Fruit fly (Drosophila melanogaster) whole organism, pupa: ENCODE data around the gene nes.

Source experiments
- CG10348 ChIP-seq: fragments of 200-800 bp; sonication (Bioruptor generic); IDR thresholded peaks from 2 replicates; pipeline ENCODE4 v1.3.6; 2022; ENCODE audit warnings: missing biosample characterization, missing genetic modification characterization
- CG17806 ChIP-seq: fragments of 200-800 bp; sonication (Bioruptor generic); optimal IDR thresholded peaks from 2 replicates; lab custom pipeline; 2018; ENCODE audit warnings: missing biosample characterization, mild to moderate bottlenecking, missing genetic modification characterization, moderate library complexity
- CG34367 ChIP-seq: fragments of 200-800 bp; sonication (Bioruptor generic); optimal IDR thresholded peaks from 2 replicates; lab custom pipeline; 2018; ENCODE audit warnings: missing biosample characterization, mild to moderate bottlenecking, missing genetic modification characterization
- D1 ChIP-seq: fragments of 200-800 bp; sonication (Bioruptor generic); optimal IDR thresholded peaks from 2 replicates; lab custom pipeline; 2018; ENCODE audit warnings: missing biosample characterization, mild to moderate bottlenecking, missing genetic modification characterization, moderate library complexity
- Ets98B ChIP-seq: fragments of 200-800 bp; sonication (Bioruptor generic); IDR thresholded peaks from 2 replicates; pipeline ENCODE4 v1.3.6; 2022; ENCODE audit warnings: missing biosample characterization, missing genetic modification characterization
- Pif1A ChIP-seq: fragments of 200-800 bp; sonication (Bioruptor generic); optimal IDR thresholded peaks from 3 replicates; lab custom pipeline; 2016; ENCODE audit warnings: missing biosample characterization, missing genetic modification characterization
- Snoo ChIP-seq: fragments of 200-800 bp; sonication (Bioruptor generic); optimal IDR thresholded peaks from 3 replicates; lab custom pipeline; 2017; ENCODE audit warnings: missing biosample characterization, mild to moderate bottlenecking, missing genetic modification characterization, inconsistent platforms

DNA sequence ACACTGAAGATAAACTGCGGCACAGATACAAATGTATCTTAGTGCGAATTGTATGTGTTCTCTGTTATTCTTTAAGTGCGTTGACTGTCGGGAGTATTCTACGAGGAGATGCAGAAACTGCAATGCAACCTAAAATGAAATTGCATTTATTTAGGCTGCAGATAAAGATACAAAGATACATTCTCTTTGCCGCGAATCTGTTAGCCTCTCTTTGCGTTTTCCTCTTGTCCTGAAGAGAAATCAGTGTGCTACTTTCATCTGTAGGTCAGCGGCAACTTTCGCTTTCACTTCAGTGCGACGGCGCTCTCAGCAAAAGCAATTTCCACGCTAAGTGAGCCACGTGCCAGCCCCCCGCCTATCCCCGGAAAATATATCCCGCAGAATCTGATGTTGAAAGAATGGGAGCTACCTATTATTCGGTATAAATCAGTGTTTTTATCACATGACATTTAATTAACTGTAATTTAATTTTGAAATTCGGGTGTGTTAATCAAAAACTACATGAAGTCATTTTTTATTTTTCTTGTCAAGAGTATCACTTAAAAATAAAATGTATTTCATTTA, 32.8 kb upstream of the nes start:
- TF ChIP-seq Pif1A (GFP tag; lab: Kevin White, UChicago) (no peak), CG17806 (tag; lab: Kevin White, UChicago) (no peak), CG10348 (GFP tag; lab: Robert Waterston, UW) (no peak), D1 (tag; lab: Kevin White, UChicago) (no peak), CG34367 (tag; lab: Kevin White, UChicago) (no peak), Snoo (tag; lab: Kevin White, UChicago) (no peak), Ets98B (GFP tag; lab: Robert Waterston, UW) (no peak)
